Fruit fly (Drosophila melanogaster) whole organism, adult: ENCODE data around the gene Cyp313a3.

ENCODE experiments used
- CG11617 ChIP-seq: fragments of 200-800 bp; sonication (Bioruptor generic); optimal IDR thresholded peaks from 2 replicates; lab custom pipeline; 2017; ENCODE audit warnings: mild to moderate bottlenecking, missing biosample characterization, missing genetic modification reagents, missing genetic modification characterization
- CG12768 ChIP-seq: fragments of 200-800 bp; sonication (Bioruptor generic); optimal IDR thresholded peaks from 2 replicates; lab custom pipeline; 2017; ENCODE audit warnings: missing biosample characterization, missing genetic modification characterization, mild to moderate bottlenecking, moderate library complexity, missing genetic modification reagents
- CG14711 ChIP-seq: fragments of 200-800 bp; sonication (Bioruptor generic); optimal IDR thresholded peaks from 2 replicates; lab custom pipeline; 2018; ENCODE audit warnings: missing biosample characterization, mild to moderate bottlenecking, missing genetic modification characterization, moderate library complexity
- CG1620 ChIP-seq: fragments of 200-800 bp; sonication (Bioruptor generic); optimal IDR thresholded peaks from 2 replicates; lab custom pipeline; 2016; ENCODE audit warnings: missing biosample characterization, missing genetic modification characterization
- CG33017 ChIP-seq: fragments of 200-800 bp; sonication (Bioruptor generic); optimal IDR thresholded peaks from 2 replicates; lab custom pipeline; 2018; ENCODE audit warnings: missing biosample characterization, mild to moderate bottlenecking, missing genetic modification characterization, moderate library complexity
- CG5204 ChIP-seq: fragments of 200-800 bp; sonication (Bioruptor generic); optimal IDR thresholded peaks from 2 replicates; lab custom pipeline; 2016; ENCODE audit warnings: missing biosample characterization, missing genetic modification characterization
- CG7045 ChIP-seq: fragments of 200-800 bp; sonication (Bioruptor generic); optimal IDR thresholded peaks from 2 replicates; lab custom pipeline; 2017; ENCODE audit warnings: missing biosample characterization, mild to moderate bottlenecking, missing genetic modification characterization
- CG7101 ChIP-seq: fragments of 200-800 bp; sonication (Bioruptor generic); optimal IDR thresholded peaks from 2 replicates; lab custom pipeline; 2018; ENCODE audit warnings: missing biosample characterization, mild to moderate bottlenecking, missing genetic modification characterization, moderate library complexity
- Clk ChIP-seq: fragments of 200-800 bp; sonication (Bioruptor generic); optimal IDR thresholded peaks from 2 replicates; lab custom pipeline; 2017; ENCODE audit warnings: missing biosample characterization, missing genetic modification characterization
- Crg-1 ChIP-seq: fragments of 200-800 bp; sonication (Bioruptor generic); optimal IDR thresholded peaks from 2 replicates; lab custom pipeline; 2016; ENCODE audit warnings: missing biosample characterization, missing genetic modification characterization
- Hr96 ChIP-seq: fragments of 200-800 bp; sonication (Bioruptor generic); optimal IDR thresholded peaks from 2 replicates; lab custom pipeline; 2016; ENCODE audit warnings: missing biosample characterization, missing genetic modification characterization
- Mnt ChIP-seq: fragments of 200-800 bp; sonication (Bioruptor generic); optimal IDR thresholded peaks from 2 replicates; lab custom pipeline; 2016; ENCODE audit warnings: missing biosample characterization, mild to moderate bottlenecking, missing genetic modification characterization
- bab1 ChIP-seq: fragments of 200-800 bp; sonication (Bioruptor generic); optimal IDR thresholded peaks from 3 replicates; lab custom pipeline; 2019; ENCODE audit warnings: missing biosample characterization, mild to moderate bottlenecking, missing genetic modification characterization, moderate library complexity
- cic ChIP-seq: fragments of 200-800 bp; sonication (Bioruptor generic); optimal IDR thresholded peaks from 2 replicates; lab custom pipeline; 2017; ENCODE audit warnings: missing biosample characterization, mild to moderate bottlenecking, missing genetic modification characterization, moderate library complexity
- cnc ChIP-seq, 2 experiments: fragments of >200 bp; optimal IDR thresholded peaks; 2 replicates each; lab custom pipeline; 2017
- kay ChIP-seq: fragments of 200-800 bp; sonication (Bioruptor generic); peaks from one replicate; lab custom pipeline; 2016; ENCODE audit warnings: missing biosample characterization, missing genetic modification characterization, borderline replicate concordance
- ovo ChIP-seq: fragments of 200-800 bp; sonication (Bioruptor generic); optimal IDR thresholded peaks from 2 replicates; lab custom pipeline; 2016; ENCODE audit warnings: missing biosample characterization, missing genetic modification characterization
- pad ChIP-seq: fragments of 200-800 bp; sonication (Bioruptor generic); optimal IDR thresholded peaks from 3 replicates; lab custom pipeline; 2017; ENCODE audit warnings: missing biosample characterization, missing genetic modification characterization, mild to moderate bottlenecking, moderate library complexity, missing genetic modification reagents
- tj ChIP-seq: fragments of 200-800 bp; sonication (Bioruptor generic); optimal IDR thresholded peaks from 3 replicates; lab custom pipeline; 2017; ENCODE audit warnings: missing biosample characterization, mild to moderate bottlenecking, missing genetic modification characterization, moderate library complexity
- toe ChIP-seq: fragments of 200-800 bp; sonication (Bioruptor generic); optimal IDR thresholded peaks from 2 replicates; lab custom pipeline; 2016; ENCODE audit warnings: missing biosample characterization, missing genetic modification characterization

Gene Cyp313a3

dm6 chr3R:12260669-12261068 is 21.6 kb upstream of the Cyp313a3 start, which contains the start of gene CG44038:
TSS of gene CG44038 (plus strand) at chr3R:12260969.
- TF ChIP-seq CG12768 = no peak
- TF ChIP-seq Crg-1 = no peak
- TF ChIP-seq tj = no peak
- no peak for TF ChIP-seq cnc (optimal IDR thresholded peaks at IDR 0.05; lab: Kevin White, UChicago)
- TF ChIP-seq CG11617 (GFP tag; lab: Kevin White, UChicago) = no peak
- TF ChIP-seq CG7045 = no peak

dm6 chr3R:12259819-12260218 is 20.8 kb upstream of the Cyp313a3 start:
- TF ChIP-seq Crg-1 = no peak
- no peak for TF ChIP-seq tj
- no peak for TF ChIP-seq CG7045
- TF ChIP-seq CG14711 (tag; lab: Kevin White, UChicago) = no peak
- no peak for TF ChIP-seq bab1
- TF ChIP-seq toe = no peak
- no peak for TF ChIP-seq cic
- no peak for TF ChIP-seq CG12768
- TF ChIP-seq cnc (optimal IDR thresholded peaks at IDR 0.05; lab: Kevin White, UChicago) = no peak
- TF ChIP-seq CG1620 (GFP tag; lab: Kevin White, UChicago) = no peak
- no peak for TF ChIP-seq CG33017
- TF ChIP-seq kay (GFP tag; lab: Kevin White, UChicago) = no peak
- no peak for TF ChIP-seq Clk
- no peak for TF ChIP-seq Hr96 (GFP tag; lab: Kevin White, UChicago)

- no peak for TF ChIP-seq cnc (optimal IDR thresholded peaks at IDR 0.05; lab: Kevin White, UChicago)
- no peak for TF ChIP-seq kay (GFP tag; lab: Kevin White, UChicago)
- no peak for TF ChIP-seq cic
- no peak for TF ChIP-seq toe
- no peak for TF ChIP-seq pad (GFP tag; lab: Kevin White, UChicago)
- no peak for TF ChIP-seq bab1
- TF ChIP-seq CG33017 = no peak
- no peak for TF ChIP-seq ovo (GFP tag; lab: Kevin White, UChicago)
- TF ChIP-seq Crg-1 = no peak
- no peak for TF ChIP-seq CG14711 (tag; lab: Kevin White, UChicago)
- no peak for TF ChIP-seq tj
- TF ChIP-seq CG1620 (GFP tag; lab: Kevin White, UChicago) = no peak
- TF ChIP-seq Mnt (GFP tag; lab: Kevin White, UChicago) = no peak
- TF ChIP-seq CG7101 (tag; lab: Kevin White, UChicago) = no peak
Observed at dm6 chr3R:12259013-12259412, 19.9 kb upstream of the Cyp313a3 start.

- TF ChIP-seq bab1 = no peak
- no peak for TF ChIP-seq CG1620 (GFP tag; lab: Kevin White, UChicago)
- no peak for TF ChIP-seq tj
Observed at dm6 chr3R:12258437-12258836, 19.4 kb upstream of the Cyp313a3 start, which contains the start of the genes CG44037 and svp. TSS of gene CG44037 (plus strand) at chr3R:12258737. TSS of gene svp (plus strand) at chr3R:12258737.

dm6 chr3R:12253887-12254286 is 14.8 kb upstream of the Cyp313a3 start, which contains the start of gene CG3942:
TSS of gene CG3942 (plus strand) at chr3R:12254187.
- TF ChIP-seq pad (GFP tag; lab: Kevin White, UChicago) (no peak), Crg-1 (no peak), CG33017 (no peak), Clk (no peak), CG14711 (tag; lab: Kevin White, UChicago) (no peak), CG5204 (GFP tag; lab: Kevin White, UChicago) (no peak), CG7101 (tag; lab: Kevin White, UChicago) (no peak), CG7045 (no peak), Mnt (GFP tag; lab: Kevin White, UChicago) (no peak), kay (GFP tag; lab: Kevin White, UChicago) (no peak), cnc (optimal IDR thresholded peaks at IDR 0.05; lab: Kevin White, UChicago) (no peak), CG11617 (GFP tag; lab: Kevin White, UChicago) (no peak)

DNA sequence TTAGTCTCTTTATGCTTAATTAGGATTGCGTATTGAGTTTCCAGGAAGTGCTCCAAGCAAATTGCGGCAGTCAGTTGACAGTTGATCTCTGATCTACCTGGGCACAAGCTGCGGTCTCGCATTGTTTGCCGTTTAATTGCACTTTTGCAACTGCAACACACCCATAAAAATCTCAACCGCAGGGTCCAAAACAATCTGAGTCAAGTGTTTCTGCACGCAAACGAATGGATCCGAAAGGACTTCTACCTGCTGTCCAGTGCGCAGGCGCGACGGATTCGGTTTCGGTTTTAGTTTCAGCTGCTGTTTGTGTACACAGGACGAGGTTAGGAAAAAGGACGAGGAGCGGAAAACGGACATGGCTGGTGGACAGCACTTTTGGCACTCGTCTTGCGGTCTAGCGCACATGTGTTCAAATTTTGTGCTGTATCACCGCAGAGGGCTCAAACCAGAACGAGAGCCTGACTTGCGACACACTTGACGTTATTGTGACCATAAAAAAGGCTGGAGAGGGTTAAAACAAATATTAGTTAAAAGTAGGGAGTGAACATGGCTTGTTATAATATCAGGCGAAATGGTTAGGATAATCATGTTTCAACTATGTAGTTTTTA is 13.5 kb upstream of the Cyp313a3 start:
- no peak for TF ChIP-seq CG5204 (GFP tag; lab: Kevin White, UChicago)

- TF ChIP-seq CG5204 (GFP tag; lab: Kevin White, UChicago) (no peak), ovo (GFP tag; lab: Kevin White, UChicago) (no peak), CG14711 (tag; lab: Kevin White, UChicago) (no peak), CG1620 (GFP tag; lab: Kevin White, UChicago) (no peak), CG12768 (no peak), Clk (no peak), kay (GFP tag; lab: Kevin White, UChicago) (no peak), CG7045 (no peak), toe (no peak), CG11617 (GFP tag; lab: Kevin White, UChicago) (no peak), bab1 (no peak), cnc (optimal IDR thresholded peaks at IDR 0.05; lab: Kevin White, UChicago) (no peak), pad (GFP tag; lab: Kevin White, UChicago) (no peak), tj (no peak), CG7101 (tag; lab: Kevin White, UChicago) (no peak), Hr96 (GFP tag; lab: Kevin White, UChicago) (no peak), cic (no peak), CG33017 (no peak)
Observed at dm6 chr3R:12251534-12251933, 12.5 kb upstream of the Cyp313a3 start.
